Worm (Caenorhabditis elegans): Measurements from ENCODE around the gene cit-1.2.

DNA sequence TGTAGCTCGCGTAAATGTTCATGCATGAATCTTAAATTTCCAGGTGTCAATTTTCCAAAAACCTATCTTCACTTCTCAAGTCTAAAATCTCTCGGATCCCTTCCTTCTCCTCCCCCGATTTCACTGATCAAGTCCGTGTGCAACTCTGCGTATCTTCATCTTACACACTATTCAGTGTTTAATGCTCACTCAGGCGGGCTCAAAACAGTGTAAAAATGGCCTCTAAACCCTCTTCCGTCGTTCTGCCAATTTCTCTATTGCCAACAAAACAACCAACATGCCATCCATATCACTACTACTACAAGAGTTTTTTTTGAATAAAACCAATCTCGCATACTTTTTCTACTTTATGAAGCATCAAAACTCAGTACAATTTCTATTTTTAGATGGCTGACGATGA lies 11.5 kb downstream of the cit-1.2 start, which contains the start of gene F44B9.2:
- TF ChIP-seq ets-4 (GFP tag; optimal IDR thresholded peaks at IDR 0.05) (no peak), lin-26 (GFP tag; IDR thresholded peaks at IDR 0.05) (no peak), ZK185.1 (tag; optimal IDR thresholded peaks at IDR 0.05; ENCODE audit: poor library complexity, severe bottlenecking) (no peak), egl-44 (GFP tag; IDR thresholded peaks at IDR 0.05) (no peak), F22D6.2 (tag; optimal IDR thresholded peaks at IDR 0.05) (no peak)

All from whole organism, young adult.